Fruit fly (Drosophila melanogaster) whole organism, embryonic: ENCODE results near the gene Hexim.
A peak's percentile ranks its signal among the peaks of the same experiment; 100 is the strongest.

Experiments
- Ada2b ChIP-seq: fragments of 200-800 bp; sonication (Bioruptor generic); IDR thresholded peaks from 2 replicates; pipeline ENCODE4 v1.3.6; 2022; ENCODE audit warnings: missing biosample characterization, missing genetic modification characterization
- Atf6 ChIP-seq: fragments of 200-800 bp; sonication (Bioruptor generic); IDR thresholded peaks from 2 replicates; pipeline ENCODE4 v1.3.6; 2022; ENCODE audit warnings: missing biosample characterization, missing genetic modification characterization
- Bgb ChIP-seq: fragments of 200-800 bp; sonication (Bioruptor generic); IDR thresholded peaks from 2 replicates; pipeline ENCODE4 v1.3.6; 2022; ENCODE audit warnings: missing biosample characterization, missing genetic modification characterization; ENCODE audit not compliant: partially characterized antibody
- CG10267 ChIP-seq: fragments of 200-800 bp; sonication (Bioruptor generic); optimal IDR thresholded peaks from 2 replicates; lab custom pipeline; 2018; ENCODE audit warnings: missing biosample characterization, mild to moderate bottlenecking, missing genetic modification characterization, moderate library complexity
- CG10366 ChIP-seq: fragments of 200-800 bp; sonication (Bioruptor generic); IDR thresholded peaks from 2 replicates; pipeline ENCODE4 v1.3.6; 2022; ENCODE audit warnings: missing biosample characterization, missing genetic modification characterization
- CG11504 ChIP-seq: fragments of 200-800 bp; sonication (Bioruptor generic); optimal IDR thresholded peaks from 3 replicates; lab custom pipeline; 2019; ENCODE audit warnings: missing biosample characterization, mild to moderate bottlenecking, missing genetic modification characterization, moderate library complexity
- CG12104 ChIP-seq: fragments of 200-800 bp; sonication (Bioruptor generic); optimal IDR thresholded peaks from 3 replicates; lab custom pipeline; 2016; ENCODE audit warnings: missing biosample characterization, missing genetic modification characterization
- CG13287 ChIP-seq: fragments of 200-800 bp; sonication (Bioruptor generic); IDR thresholded peaks from 2 replicates; pipeline ENCODE4 v1.3.6; 2022; ENCODE audit warnings: missing biosample characterization, missing genetic modification characterization; ENCODE audit not compliant: partially characterized antibody
- CG13296 ChIP-seq: fragments of 200-800 bp; sonication (Bioruptor generic); optimal IDR thresholded peaks from 3 replicates; lab custom pipeline; 2018; ENCODE audit warnings: missing biosample characterization, mild to moderate bottlenecking, missing genetic modification characterization
- CG1529 ChIP-seq: fragments of 200-800 bp; sonication (Bioruptor generic); optimal IDR thresholded peaks from 3 replicates; lab custom pipeline; 2018; ENCODE audit warnings: missing biosample characterization, missing genetic modification characterization
- CG16779 ChIP-seq: fragments of 200-800 bp; sonication (Bioruptor generic); IDR thresholded peaks from 2 replicates; pipeline ENCODE4 v1.3.6; 2022; ENCODE audit warnings: missing biosample characterization, missing genetic modification characterization
- CG2116 ChIP-seq: fragments of 200-800 bp; sonication (Bioruptor generic); optimal IDR thresholded peaks from 3 replicates; lab custom pipeline; 2018; ENCODE audit warnings: missing biosample characterization, mild to moderate bottlenecking, missing genetic modification characterization
- CG3995 ChIP-seq: fragments of 200-800 bp; sonication (Bioruptor generic); optimal IDR thresholded peaks from 3 replicates; lab custom pipeline; 2016; ENCODE audit warnings: missing biosample characterization, missing genetic modification characterization
- CG43689 ChIP-seq: fragments of 200-800 bp; sonication (Bioruptor generic); IDR thresholded peaks from 2 replicates; pipeline ENCODE4 v1.3.6; 2022; ENCODE audit warnings: missing biosample characterization, missing genetic modification characterization
- CG6791 ChIP-seq: fragments of 200-800 bp; sonication (Bioruptor generic); IDR thresholded peaks from 3 replicates; pipeline ENCODE4 v1.3.6; 2022; ENCODE audit warnings: missing biosample characterization, missing genetic modification characterization; ENCODE audit not compliant: partially characterized antibody
- CG7357 ChIP-seq: fragments of 200-800 bp; sonication (Bioruptor generic); IDR thresholded peaks from 3 replicates; pipeline ENCODE4 v1.3.6; 2022; ENCODE audit warnings: missing biosample characterization, missing genetic modification characterization
- CG7556 ChIP-seq: fragments of 200-800 bp; sonication (Bioruptor generic); optimal IDR thresholded peaks from 2 replicates; lab custom pipeline; 2017; ENCODE audit warnings: missing biosample characterization, mild to moderate bottlenecking, missing genetic modification characterization
- CG8765 ChIP-seq: fragments of 200-800 bp; sonication (Bioruptor generic); IDR thresholded peaks from 2 replicates; pipeline ENCODE4 v1.3.6; 2022; ENCODE audit warnings: missing biosample characterization, missing genetic modification characterization
- D ChIP-seq, 2 experiments: fragments of 200-800 bp in 1 of 2; fragments of >200 bp in 1 of 2; sonication (Bioruptor generic) in 1 of 2; optimal IDR thresholded peaks; 2 replicates in 1 of 2; 3 replicates in 1 of 2; lab custom pipeline; 2017; ENCODE audit warnings: mild to moderate bottlenecking in 1 of 2, missing biosample characterization in 1 of 2, missing genetic modification characterization in 1 of 2, missing genetic modification reagents in 1 of 2
- Drgx ChIP-seq: fragments of 200-800 bp; sonication (Bioruptor generic); IDR thresholded peaks from 2 replicates; pipeline ENCODE4 v1.3.6; 2022; ENCODE audit warnings: missing biosample characterization, missing genetic modification characterization
- Elba2 ChIP-seq: fragments of 200-800 bp; sonication (Bioruptor generic); optimal IDR thresholded peaks from 3 replicates; lab custom pipeline; 2016; ENCODE audit warnings: missing biosample characterization, missing genetic modification characterization
- Ets97D ChIP-seq: fragments of 200-800 bp; sonication (Bioruptor generic); optimal IDR thresholded peaks from 3 replicates; lab custom pipeline; 2016; ENCODE audit warnings: missing biosample characterization, missing genetic modification characterization
- Hand ChIP-seq: fragments of 200-800 bp; sonication (Bioruptor generic); optimal IDR thresholded peaks from 2 replicates; lab custom pipeline; 2017; ENCODE audit warnings: mild to moderate bottlenecking, missing biosample characterization, missing genetic modification reagents, missing genetic modification characterization
- Hsf ChIP-seq: fragments of 200-800 bp; sonication (Bioruptor generic); optimal IDR thresholded peaks from 3 replicates; lab custom pipeline; 2016; ENCODE audit warnings: missing biosample characterization, missing genetic modification characterization
- Kr ChIP-seq: fragments of 200-800 bp; sonication (Bioruptor generic); optimal IDR thresholded peaks from 2 replicates; lab custom pipeline; 2017; ENCODE audit warnings: missing biosample characterization, mild to moderate bottlenecking, missing genetic modification characterization
- Lhr ChIP-seq: fragments of 200-800 bp; sonication (Bioruptor generic); optimal IDR thresholded peaks from 3 replicates; lab custom pipeline; 2017; ENCODE audit warnings: mild to moderate bottlenecking, missing biosample characterization, missing genetic modification reagents, missing genetic modification characterization
- Lpt ChIP-seq: fragments of >200 bp; optimal IDR thresholded peaks from 2 replicates; lab custom pipeline; 2018; ENCODE audit warnings: missing biosample characterization, missing genetic modification characterization
- NC2α ChIP-seq: fragments of 200-800 bp; sonication (Bioruptor generic); optimal IDR thresholded peaks from 2 replicates; lab custom pipeline; 2016; ENCODE audit warnings: missing biosample characterization, missing genetic modification characterization
- NFAT ChIP-seq: fragments of 200-800 bp; sonication (Bioruptor generic); IDR thresholded peaks from 2 replicates; pipeline ENCODE4 v1.3.6; 2022; ENCODE audit warnings: missing biosample characterization, missing genetic modification characterization
- Nf-YA ChIP-seq: fragments of 200-800 bp; sonication (Bioruptor generic); IDR thresholded peaks from 2 replicates; pipeline ENCODE4 v1.3.6; 2022; ENCODE audit warnings: missing biosample characterization, missing genetic modification characterization
- NfI ChIP-seq: fragments of 200-800 bp; sonication (Bioruptor generic); optimal IDR thresholded peaks from 3 replicates; lab custom pipeline; 2018; ENCODE audit warnings: missing biosample characterization, mild to moderate bottlenecking, missing genetic modification characterization, moderate library complexity
- PHDP ChIP-seq: fragments of 200-800 bp; sonication (Bioruptor generic); optimal IDR thresholded peaks from 3 replicates; lab custom pipeline; 2018; ENCODE audit warnings: missing biosample characterization, mild to moderate bottlenecking, missing genetic modification characterization, moderate library complexity
- Xbp1 ChIP-seq: fragments of 200-800 bp; sonication (Bioruptor generic); optimal IDR thresholded peaks from 3 replicates; lab custom pipeline; 2016; ENCODE audit warnings: missing biosample characterization, mild to moderate bottlenecking, missing genetic modification characterization
- ab ChIP-seq: fragments of 200-800 bp; sonication (Bioruptor generic); optimal IDR thresholded peaks from 2 replicates; lab custom pipeline; 2016; ENCODE audit warnings: missing biosample characterization, missing genetic modification characterization
- amos ChIP-seq: fragments of 200-800 bp; sonication (Bioruptor generic); IDR thresholded peaks from 2 replicates; pipeline ENCODE4 v1.3.6; 2022; ENCODE audit warnings: missing biosample characterization, missing genetic modification characterization; ENCODE audit not compliant: partially characterized antibody
- bab2 ChIP-seq: fragments of 200-800 bp; sonication (Bioruptor generic); optimal IDR thresholded peaks from 2 replicates; lab custom pipeline; 2016; ENCODE audit warnings: missing biosample characterization, missing genetic modification characterization
- br ChIP-seq: fragments of >200 bp; optimal IDR thresholded peaks from 2 replicates; lab custom pipeline; 2017
- cg ChIP-seq: fragments of 200-800 bp; sonication (Bioruptor generic); optimal IDR thresholded peaks from 3 replicates; lab custom pipeline; 2019; ENCODE audit warnings: missing biosample characterization, mild to moderate bottlenecking, missing genetic modification characterization, moderate library complexity
- dysf ChIP-seq: fragments of 200-800 bp; sonication (Bioruptor generic); IDR thresholded peaks from 3 replicates; pipeline ENCODE4 v1.3.6; 2022; ENCODE audit warnings: missing biosample characterization, missing genetic modification characterization
- en ChIP-seq: fragments of 200-800 bp; sonication (Bioruptor generic); optimal IDR thresholded peaks from 2 replicates; lab custom pipeline; 2016; ENCODE audit warnings: missing biosample characterization, missing genetic modification characterization
- fd3F ChIP-seq: fragments of 200-800 bp; sonication (Bioruptor generic); optimal IDR thresholded peaks from 2 replicates; lab custom pipeline; 2018; ENCODE audit warnings: missing biosample characterization, mild to moderate bottlenecking, missing genetic modification characterization, moderate library complexity
- lola ChIP-seq, 3 experiments: fragments of >200 bp in 2 of 3; fragments of 200-800 bp in 1 of 3; sonication (Bioruptor generic) in 1 of 3; optimal IDR thresholded peaks; 2 replicates each; lab custom pipeline; 2017 to 2019; ENCODE audit warnings: missing biosample characterization in 3 of 3, missing genetic modification characterization in 3 of 3, mild to moderate bottlenecking in 1 of 3, moderate library complexity in 1 of 3
- nerfin-2 ChIP-seq: fragments of 200-800 bp; sonication (Bioruptor generic); IDR thresholded peaks from 2 replicates; pipeline ENCODE4 v1.3.6; 2022; ENCODE audit warnings: missing biosample characterization, missing genetic modification characterization; ENCODE audit not compliant: partially characterized antibody
- ro ChIP-seq: fragments of 200-800 bp; sonication (Bioruptor generic); IDR thresholded peaks from 2 replicates; pipeline ENCODE4 v1.3.6; 2022; ENCODE audit warnings: missing biosample characterization, missing genetic modification characterization
- slou ChIP-seq: fragments of 200-800 bp; sonication (Bioruptor generic); optimal IDR thresholded peaks from 3 replicates; lab custom pipeline; 2016; ENCODE audit warnings: missing biosample characterization, missing genetic modification characterization
- sob ChIP-seq: fragments of 200-800 bp; sonication (Bioruptor generic); IDR thresholded peaks from 2 replicates; pipeline ENCODE4 v1.3.6; 2022; ENCODE audit warnings: missing biosample characterization, missing genetic modification characterization
- ssp ChIP-seq: fragments of 200-800 bp; sonication (Bioruptor generic); IDR thresholded peaks from 2 replicates; pipeline ENCODE4 v1.3.6; 2022; ENCODE audit warnings: missing biosample characterization, missing genetic modification characterization
- tgo ChIP-seq: fragments of 200-800 bp; sonication (Bioruptor generic); IDR thresholded peaks from 3 replicates; pipeline ENCODE4 v1.3.6; 2022; ENCODE audit warnings: missing biosample characterization, missing genetic modification characterization

Hexim gene

DNA sequence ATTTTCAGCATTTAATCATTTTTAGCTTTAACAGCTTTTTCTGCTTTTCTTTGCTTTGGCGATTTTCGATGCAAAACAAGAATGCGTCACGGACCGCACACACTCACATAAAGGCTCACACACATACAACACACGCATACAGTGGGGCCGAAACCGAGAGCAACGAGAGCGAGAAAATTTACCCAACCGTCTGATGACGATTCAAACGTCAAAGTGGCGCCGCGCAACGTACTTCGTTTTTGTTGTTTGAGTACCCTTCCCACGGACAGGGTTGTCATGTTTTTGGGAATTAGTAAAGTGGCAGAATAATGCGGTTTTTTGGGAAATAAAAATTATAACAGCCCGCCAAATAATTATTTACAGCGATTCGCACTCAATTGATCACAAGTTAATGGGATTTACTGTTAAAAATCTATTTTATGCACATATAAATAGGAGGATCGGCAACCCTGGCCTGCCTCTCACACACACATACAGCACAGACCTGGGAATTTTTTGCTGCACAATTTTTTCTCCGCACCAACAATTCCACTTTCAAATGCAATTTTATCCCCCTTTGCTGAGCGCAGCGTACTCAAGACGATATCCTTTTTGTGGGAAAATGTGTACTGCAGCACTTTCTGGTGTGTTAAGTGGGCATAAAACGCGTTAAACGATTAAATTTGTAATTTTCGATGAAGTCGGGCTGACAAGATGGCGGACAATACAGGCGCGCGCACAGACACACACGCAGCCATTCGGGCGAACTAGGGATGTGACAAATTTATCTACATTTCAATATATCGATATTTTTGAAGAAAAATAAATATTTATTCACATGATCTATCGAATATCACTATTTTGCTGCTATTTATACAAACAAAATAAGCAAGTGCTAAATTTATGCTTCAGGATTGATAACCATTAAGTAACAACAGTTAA, 4.0 kb upstream of the Hexim start (continued):
- TF ChIP-seq CG10267 (tag; lab: Kevin White, UChicago), result peak; percentile 84
- peak; percentile 49 for TF ChIP-seq slou
- peak; percentile 84 for TF ChIP-seq Nf-YA (GFP tag; lab: Robert Waterston, UW)
- peak; percentile 95 for TF ChIP-seq bab2 (GFP tag; lab: Kevin White, UChicago)
- peak; percentile 62 for TF ChIP-seq Kr
- peak; percentile 98 for TF ChIP-seq CG3995 (GFP tag; lab: Kevin White, UChicago)
- TF ChIP-seq tgo (GFP tag; lab: Robert Waterston, UW), result peak; percentile 90
- TF ChIP-seq CG13296 (GFP tag; lab: Kevin White, UChicago), result peak; percentile 94
- TF ChIP-seq CG12104 (GFP tag; lab: Kevin White, UChicago), result peak; percentile 83
- peak; percentile 39; the same call in 1 of the 3 replicates for TF ChIP-seq CG6791 (GFP tag; lab: Robert Waterston, UW)
- peak; percentile 62; the same call in 2 of the 3 replicates for TF ChIP-seq CG7357 (GFP tag; lab: Robert Waterston, UW)
- TF ChIP-seq CG1529, result peak; percentile 93
- peak; percentile 85 for TF ChIP-seq en (GFP tag; lab: Kevin White, UChicago)
- TF ChIP-seq dysf (GFP tag; lab: Robert Waterston, UW), result peak; percentile 95
- TF ChIP-seq fd3F, result peak; percentile 91
- peak; percentile 88 for TF ChIP-seq NFAT
- TF ChIP-seq CG7556, result peak; percentile 93
- peak; percentile 61 for TF ChIP-seq Ets97D (GFP tag; lab: Kevin White, UChicago)
- peak; percentile 69 for TF ChIP-seq CG2116
- TF ChIP-seq Xbp1 (GFP tag; lab: Kevin White, UChicago), result peak; percentile 93
- peak; percentile 92 for TF ChIP-seq sob
- TF ChIP-seq br (lab: Kevin White, UChicago), result no peak
- TF ChIP-seq Hsf (GFP tag; lab: Kevin White, UChicago), result peak; percentile 92
- TF ChIP-seq Elba2 (GFP tag; lab: Kevin White, UChicago), result peak; percentile 33
- TF ChIP-seq Lhr (GFP tag; lab: Kevin White, UChicago), result peak; percentile 64
- peak; percentile 92 for TF ChIP-seq CG10366 (GFP tag; lab: Robert Waterston, UW)
- peak; percentile 61 for TF ChIP-seq Bgb
- no peak for TF ChIP-seq nerfin-2 (GFP tag; lab: Robert Waterston, UW)
- TF ChIP-seq CG13287 (GFP tag; lab: Robert Waterston, UW), result peak; percentile 65
- peak in 1 of 3 experiments; percentile 91 for TF ChIP-seq lola (GFP tag; optimal IDR thresholded peaks at IDR 0.05; lab: Kevin White, UChicago)
- peak; percentile 93 for TF ChIP-seq Drgx (GFP tag; lab: Robert Waterston, UW)
- peak; percentile 93 for TF ChIP-seq Hand (GFP tag; lab: Kevin White, UChicago)
- TF ChIP-seq CG8765 (GFP tag; lab: Robert Waterston, UW), result peak; percentile 90
- peak; percentile 84 for TF ChIP-seq ssp (GFP tag; lab: Robert Waterston, UW)
- TF ChIP-seq NfI (GFP tag; lab: Kevin White, UChicago), result peak; percentile 94
- TF ChIP-seq NC2α (GFP tag; lab: Kevin White, UChicago), result peak; percentile 89
- TF ChIP-seq cg (GFP tag; lab: Kevin White, UChicago), result peak; percentile 92
- no peak for TF ChIP-seq D (optimal IDR thresholded peaks at IDR 0.05; lab: Kevin White, UChicago)
- TF ChIP-seq D (GFP tag; optimal IDR thresholded peaks at IDR 0.05; lab: Kevin White, UChicago), result peak; percentile 91
- peak; percentile 71 for TF ChIP-seq amos (GFP tag; lab: Robert Waterston, UW)
- no peak for TF ChIP-seq Lpt (GFP tag; lab: Kevin White, UChicago)
- TF ChIP-seq CG11504 (tag; lab: Kevin White, UChicago), result peak; percentile 93
- TF ChIP-seq ab (GFP tag; lab: Kevin White, UChicago), result peak; percentile 75
- TF ChIP-seq CG16779 (GFP tag; lab: Robert Waterston, UW), result peak; percentile 80
- peak; percentile 95 for TF ChIP-seq PHDP (tag; lab: Kevin White, UChicago)
- peak; percentile 91 for TF ChIP-seq Atf6 (GFP tag; lab: Robert Waterston, UW)
- TF ChIP-seq Ada2b, result peak; percentile 92
- no peak; the same call in 1 of the 2 replicates for TF ChIP-seq ro (GFP tag; lab: Robert Waterston, UW)
- peak; percentile 79 for TF ChIP-seq CG43689 (GFP tag; lab: Robert Waterston, UW)
